Worm (Caenorhabditis elegans) whole organism, late embryonic: ENCODE results near the gene ace-4.
A peak's percentile ranks its signal among the peaks of the same experiment; 100 is the strongest.

ENCODE experiments used
- C38D4.7 ChIP-seq: fragments of 200-800 bp; sonication (Bioruptor generic); optimal IDR thresholded peaks from 2 replicates; lab custom pipeline; 2018; ENCODE audit warnings: mild to moderate bottlenecking, missing genetic modification characterization, moderate library complexity, missing compliant biosample characterization
- K09A11.1 ChIP-seq: sonication (generic microtip); optimal IDR thresholded peaks from 2 replicates; lab custom pipeline; 2017; ENCODE audit warnings: antibody characterized with exemption, mild to moderate bottlenecking, missing genetic modification characterization, missing compliant biosample characterization; ENCODE audit not compliant: insufficient read depth
- T23F11.4 ChIP-seq: fragments of 200-800 bp; sonication (Bioruptor generic); optimal IDR thresholded peaks from 2 replicates; lab custom pipeline; 2018; ENCODE audit warnings: mild to moderate bottlenecking, missing genetic modification characterization, missing compliant biosample characterization
- Y22D7AL.16 ChIP-seq: sonication (generic microtip); optimal IDR thresholded peaks from 2 replicates; lab custom pipeline; 2016; ENCODE audit warnings: missing genetic modification characterization, missing compliant biosample characterization
- ahr-1 ChIP-seq: sonication (generic microtip); optimal IDR thresholded peaks from 2 replicates; lab custom pipeline; 2016; ENCODE audit warnings: missing genetic modification characterization, missing compliant biosample characterization
- ama-1 ChIP-seq: fragments of 150-350 bp; optimal IDR thresholded peaks from 2 replicates; lab custom pipeline; 2014
- ceh-14 ChIP-seq: sonication (generic microtip); optimal IDR thresholded peaks from 2 replicates; lab custom pipeline; 2016; ENCODE audit warnings: missing genotype, missing genetic modification characterization, missing compliant biosample characterization
- ceh-19 ChIP-seq: fragments of 200-800 bp; sonication (Bioruptor generic); optimal IDR thresholded peaks from 2 replicates; lab custom pipeline; 2018; ENCODE audit warnings: mild to moderate bottlenecking, missing genetic modification characterization, missing compliant biosample characterization
- ceh-22 ChIP-seq: sonication (generic microtip); optimal IDR thresholded peaks from 2 replicates; lab custom pipeline; 2017; ENCODE audit warnings: missing biosample characterization, missing genetic modification characterization
- ceh-24 ChIP-seq: sonication (generic microtip); optimal IDR thresholded peaks from 2 replicates; lab custom pipeline; 2016; ENCODE audit warnings: mild to moderate bottlenecking, missing genetic modification characterization, missing compliant biosample characterization
- ceh-30 ChIP-seq: fragments of 150-350 bp; optimal IDR thresholded peaks from 2 replicates; lab custom pipeline; 2014; ENCODE audit warnings: missing biosample characterization, missing genetic modification characterization
- ceh-31 ChIP-seq: sonication (generic microtip); optimal IDR thresholded peaks from 2 replicates; lab custom pipeline; 2016; ENCODE audit warnings: missing genetic modification characterization, missing compliant biosample characterization
- ceh-45 ChIP-seq: fragments of 200-800 bp; sonication (Bioruptor generic); IDR thresholded peaks from 2 replicates; pipeline ENCODE4 v1.3.6; 2022; ENCODE audit warnings: missing genetic modification reagents, missing genetic modification characterization, missing compliant biosample characterization
- ceh-48 ChIP-seq: sonication (generic microtip); optimal IDR thresholded peaks from 2 replicates; lab custom pipeline; 2016; ENCODE audit warnings: missing genetic modification characterization, inconsistent platforms, missing compliant biosample characterization
- ceh-6 ChIP-seq: fragments of 200-800 bp; sonication (Bioruptor generic); optimal IDR thresholded peaks from 2 replicates; lab custom pipeline; 2018; ENCODE audit warnings: mild to moderate bottlenecking, missing genetic modification characterization, missing compliant biosample characterization
- ceh-9 ChIP-seq: sonication (generic microtip); optimal IDR thresholded peaks from 2 replicates; lab custom pipeline; 2016; ENCODE audit warnings: mild to moderate bottlenecking, missing genetic modification characterization, inconsistent platforms, missing compliant biosample characterization
- che-1 ChIP-seq: sonication (generic microtip); optimal IDR thresholded peaks from 2 replicates; lab custom pipeline; 2016; ENCODE audit warnings: mild to moderate bottlenecking, missing genetic modification characterization, missing compliant biosample characterization
- dmd-4 ChIP-seq: sonication (generic microtip); optimal IDR thresholded peaks from 2 replicates; lab custom pipeline; 2016; ENCODE audit warnings: borderline replicate concordance, missing genetic modification characterization, missing compliant biosample characterization
- dve-1 ChIP-seq: sonication (generic microtip); optimal IDR thresholded peaks from 2 replicates; lab custom pipeline; 2017; ENCODE audit warnings: antibody characterized with exemption, mild to moderate bottlenecking, missing genetic modification characterization, missing compliant biosample characterization
- elt-4 ChIP-seq: sonication (generic microtip); optimal IDR thresholded peaks from 2 replicates; lab custom pipeline; 2016; ENCODE audit warnings: missing genetic modification characterization, missing compliant biosample characterization
- ets-4 ChIP-seq: sonication (generic microtip); optimal IDR thresholded peaks from 2 replicates; lab custom pipeline; 2016; ENCODE audit warnings: missing genetic modification characterization, missing compliant biosample characterization
- fkh-10 ChIP-seq: fragments of 150-350 bp; optimal IDR thresholded peaks from 2 replicates; lab custom pipeline; 2014; ENCODE audit warnings: missing biosample characterization, missing genetic modification reagents, missing genetic modification characterization
- fkh-6 ChIP-seq: sonication (generic microtip); optimal IDR thresholded peaks from 2 replicates; lab custom pipeline; 2016; ENCODE audit warnings: missing genetic modification characterization, missing compliant biosample characterization
- gmeb-2 ChIP-seq: sonication (generic microtip); optimal IDR thresholded peaks from 2 replicates; lab custom pipeline; 2016; ENCODE audit warnings: missing genetic modification characterization, inconsistent platforms, missing compliant biosample characterization
- hlh-30 ChIP-seq: sonication (generic microtip); optimal IDR thresholded peaks from 2 replicates; lab custom pipeline; 2017; ENCODE audit warnings: antibody characterized with exemption, missing genetic modification characterization, missing compliant biosample characterization; ENCODE audit not compliant: insufficient read depth
- hlh-6 ChIP-seq: sonication (generic microtip); optimal IDR thresholded peaks from 2 replicates; lab custom pipeline; 2016; ENCODE audit warnings: missing genotype, missing genetic modification characterization, missing compliant biosample characterization
- hlh-8 ChIP-seq: sonication (generic microtip); optimal IDR thresholded peaks from 2 replicates; lab custom pipeline; 2016; ENCODE audit warnings: missing genotype, missing genetic modification characterization, missing compliant biosample characterization
- lim-6 ChIP-seq: sonication (generic microtip); optimal IDR thresholded peaks from 2 replicates; lab custom pipeline; 2016; ENCODE audit warnings: missing genetic modification characterization, missing compliant biosample characterization
- lin-11 ChIP-seq: fragments of 200-800 bp; sonication (Bioruptor generic); optimal IDR thresholded peaks from 2 replicates; lab custom pipeline; 2018; ENCODE audit warnings: mild to moderate bottlenecking, missing genetic modification characterization, missing compliant biosample characterization
- madf-2 ChIP-seq: sonication (generic microtip); optimal IDR thresholded peaks from 2 replicates; lab custom pipeline; 2017; ENCODE audit warnings: missing genetic modification characterization, missing compliant biosample characterization
- mec-3 ChIP-seq: sonication (generic microtip); optimal IDR thresholded peaks from 2 replicates; lab custom pipeline; 2016; ENCODE audit warnings: borderline replicate concordance, missing genetic modification characterization, missing compliant biosample characterization
- nfya-1 ChIP-seq: sonication (generic microtip); optimal IDR thresholded peaks from 2 replicates; lab custom pipeline; 2017; ENCODE audit warnings: missing genetic modification characterization, mild to moderate bottlenecking, missing compliant biosample characterization, antibody characterized with exemption, moderate library complexity
- nhr-232 ChIP-seq: sonication (generic microtip); optimal IDR thresholded peaks from 2 replicates; lab custom pipeline; 2016; ENCODE audit warnings: missing genetic modification characterization, missing compliant biosample characterization
- odd-2 ChIP-seq: sonication (generic microtip); optimal IDR thresholded peaks from 2 replicates; lab custom pipeline; 2017; ENCODE audit warnings: antibody characterized with exemption, mild to moderate bottlenecking, missing genetic modification characterization, missing compliant biosample characterization
- pag-3 ChIP-seq: sonication (generic microtip); optimal IDR thresholded peaks from 2 replicates; lab custom pipeline; 2016; ENCODE audit warnings: missing compliant biosample characterization, missing genetic modification characterization, borderline replicate concordance
- pax-1 ChIP-seq: fragments of 150-350 bp; optimal IDR thresholded peaks from 2 replicates; lab custom pipeline; 2014; ENCODE audit warnings: missing biosample characterization, missing genetic modification characterization
- pha-2 ChIP-seq: sonication (generic microtip); optimal IDR thresholded peaks from 2 replicates; lab custom pipeline; 2017; ENCODE audit warnings: mild to moderate bottlenecking, missing genetic modification characterization, missing compliant biosample characterization
- pros-1 ChIP-seq: fragments of 150-350 bp; optimal IDR thresholded peaks from 2 replicates; lab custom pipeline; 2014; ENCODE audit warnings: missing biosample characterization, missing genetic modification reagents, missing genetic modification characterization
- ref-2 ChIP-seq: sonication (generic microtip); optimal IDR thresholded peaks from 2 replicates; lab custom pipeline; 2016; ENCODE audit warnings: missing genetic modification characterization, missing compliant biosample characterization
- rnt-1 ChIP-seq: sonication (generic microtip); optimal IDR thresholded peaks from 2 replicates; lab custom pipeline; 2016; ENCODE audit warnings: missing genetic modification characterization, missing compliant biosample characterization
- sdc-2 ChIP-seq: sonication (generic microtip); optimal IDR thresholded peaks from 2 replicates; lab custom pipeline; 2016; ENCODE audit warnings: missing genotype, missing genetic modification characterization, missing compliant biosample characterization
- sox-2 ChIP-seq: fragments of 200-800 bp; sonication (Bioruptor generic); IDR thresholded peaks from 2 replicates; pipeline ENCODE4 v1.3.6; 2022; ENCODE audit warnings: missing genetic modification reagents, missing genetic modification characterization, missing compliant biosample characterization
- syd-9 ChIP-seq: sonication (generic microtip); optimal IDR thresholded peaks from 2 replicates; lab custom pipeline; 2016; ENCODE audit warnings: mild to moderate bottlenecking, missing genetic modification characterization, moderate library complexity, missing compliant biosample characterization
- ttx-3 ChIP-seq: sonication (generic microtip); optimal IDR thresholded peaks from 2 replicates; lab custom pipeline; 2016; ENCODE audit warnings: missing genetic modification reagents, missing genetic modification characterization, missing compliant biosample characterization
- unc-42 ChIP-seq: sonication (generic microtip); optimal IDR thresholded peaks from 2 replicates; lab custom pipeline; 2016; ENCODE audit warnings: missing genotype, missing genetic modification characterization, missing compliant biosample characterization
- unc-55 ChIP-seq: sonication (generic microtip); optimal IDR thresholded peaks from 2 replicates; lab custom pipeline; 2017; ENCODE audit warnings: missing biosample characterization, missing genetic modification reagents, missing genetic modification characterization
- unc-86 ChIP-seq: sonication (generic microtip); optimal IDR thresholded peaks from 2 replicates; lab custom pipeline; 2016; ENCODE audit warnings: missing genetic modification characterization, missing compliant biosample characterization
- zip-5 ChIP-seq: sonication (generic microtip); optimal IDR thresholded peaks from 2 replicates; lab custom pipeline; 2016; ENCODE audit warnings: missing genetic modification characterization, missing compliant biosample characterization
- ztf-16 ChIP-seq: sonication (generic microtip); optimal IDR thresholded peaks from 2 replicates; lab custom pipeline; 2017; ENCODE audit warnings: missing genetic modification characterization, missing compliant biosample characterization

Gene ace-4

DNA sequence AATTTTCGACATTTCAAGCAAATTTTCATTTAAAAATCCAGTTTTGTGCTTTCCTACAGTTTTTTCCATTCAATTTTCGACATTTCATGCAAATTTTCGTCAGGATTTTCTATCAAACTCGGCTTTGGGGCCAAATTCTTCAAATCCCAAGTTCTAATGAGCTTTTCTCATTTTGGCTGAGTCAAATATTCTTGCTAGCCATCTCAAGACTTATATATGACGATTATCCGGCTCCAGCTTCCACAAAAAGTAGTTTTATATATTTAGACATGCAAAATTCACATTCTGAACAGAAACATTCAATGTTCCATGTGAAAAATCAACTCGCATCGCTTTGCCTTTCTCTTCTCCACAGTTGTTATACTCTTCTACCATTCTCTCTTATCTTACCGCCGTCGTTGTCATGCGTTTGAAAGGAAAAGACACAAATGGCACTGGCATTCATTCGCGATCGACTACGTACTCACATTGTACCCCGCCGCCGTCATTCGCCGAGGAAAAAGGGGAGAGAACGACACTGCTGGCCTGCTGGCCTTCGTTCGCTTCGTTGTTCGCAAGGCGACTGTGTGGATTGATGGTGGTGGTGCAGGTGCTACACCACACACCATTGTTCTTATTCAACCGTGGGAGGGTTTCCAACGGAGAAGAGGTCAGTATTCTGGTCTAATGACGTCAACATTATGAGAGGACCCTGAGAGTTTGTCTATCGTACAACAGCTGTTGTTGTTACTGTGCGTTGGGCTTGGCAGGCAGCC lies 50.1 kb downstream of the ace-4 start (continued):
- TF ChIP-seq pag-3 (tag; lab: Kevin White, UChicago) (no peak), elt-4 (tag; lab: Kevin White, UChicago) (no peak), ceh-30 (tag; lab: Kevin White, UChicago) (no peak), sox-2 (GFP tag; lab: Robert Waterston, UW) (peak; percentile 74), T23F11.4 (GFP tag; lab: Kevin White, UChicago) (no peak), hlh-6 (peak; percentile 63), rnt-1 (tag; lab: Kevin White, UChicago) (peak; percentile 10), mec-3 (no peak), odd-2 (tag; lab: Kevin White, UChicago) (no peak), dve-1 (tag; lab: Kevin White, UChicago) (no peak), hlh-30 (peak; percentile 46), K09A11.1 (tag; lab: Kevin White, UChicago) (no peak), unc-42 (tag; lab: Kevin White, UChicago) (no peak), hlh-8 (tag; lab: Kevin White, UChicago) (no peak), dmd-4 (no peak), ceh-45 (GFP tag; lab: Robert Waterston, UW) (0 out of 2 replicates have a peak, but pooled peaks have one; percentile 27)

DNA sequence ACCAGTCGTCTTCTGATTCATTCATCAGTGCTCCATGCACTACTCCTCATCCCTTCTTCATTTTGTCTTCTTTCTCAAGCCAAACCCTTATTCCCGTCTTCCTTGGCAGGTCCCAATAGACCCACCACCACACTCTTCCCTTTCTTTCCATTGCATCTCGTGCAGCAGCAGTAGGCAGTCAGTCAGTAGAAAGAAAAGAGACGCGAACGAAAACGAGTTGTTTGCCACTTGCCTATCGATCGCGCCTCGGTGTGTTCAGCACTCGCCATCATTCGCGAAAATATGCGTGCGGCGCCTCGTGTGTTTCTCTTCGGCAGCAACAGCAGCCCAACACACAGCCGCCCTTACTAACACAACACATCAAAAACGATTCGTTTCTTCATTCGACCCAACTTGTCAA lies 51.6 kb downstream of the ace-4 start:
- TF ChIP-seq C38D4.7 (GFP tag; lab: Kevin White, UChicago) (no peak), ceh-48 (tag; lab: Kevin White, UChicago) (peak; percentile 68), ceh-22 (no peak), unc-55 (GFP tag; lab: Kevin White, UChicago) (no peak), sox-2 (GFP tag; lab: Robert Waterston, UW) (no peak), ttx-3 (no peak), rnt-1 (tag; lab: Kevin White, UChicago) (no peak), pax-1 (tag; lab: Kevin White, UChicago) (no peak), ref-2 (tag; lab: Kevin White, UChicago) (peak; percentile 14), dve-1 (tag; lab: Kevin White, UChicago) (no peak), lim-6 (tag; lab: Kevin White, UChicago) (no peak), fkh-6 (tag; lab: Kevin White, UChicago) (no peak), Y22D7AL.16 (tag; lab: Kevin White, UChicago) (no peak), madf-2 (tag; lab: Kevin White, UChicago) (peak; percentile 99), nfya-1 (tag; lab: Kevin White, UChicago) (peak; percentile 76), ceh-14 (tag; lab: Kevin White, UChicago) (no peak), dmd-4 (peak; percentile 28), ceh-24 (no peak), ahr-1 (no peak), nhr-232 (tag; lab: Kevin White, UChicago) (no peak), ceh-45 (GFP tag; lab: Robert Waterston, UW) (no peak), hlh-8 (tag; lab: Kevin White, UChicago) (peak; percentile 1), elt-4 (tag; lab: Kevin White, UChicago) (no peak), gmeb-2 (no peak), pros-1 (tag; lab: Kevin White, UChicago) (no peak), fkh-10 (GFP tag; lab: Kevin White, UChicago) (peak; percentile 45), che-1 (tag; lab: Kevin White, UChicago) (no peak), zip-5 (tag; lab: Kevin White, UChicago) (no peak), ets-4 (tag; lab: Kevin White, UChicago) (no peak), ceh-19 (GFP tag; lab: Kevin White, UChicago) (peak; percentile 33), T23F11.4 (GFP tag; lab: Kevin White, UChicago) (no peak), unc-86 (tag; lab: Kevin White, UChicago) (no peak), ceh-31 (tag; lab: Kevin White, UChicago) (peak; percentile 62), ztf-16 (tag; lab: Kevin White, UChicago) (no peak), sdc-2 (peak; percentile 30), ama-1 (lab: Kevin White, UChicago) (peak; percentile 64), lin-11 (tag; lab: Kevin White, UChicago) (peak; percentile 29), pha-2 (tag; lab: Kevin White, UChicago) (no peak), odd-2 (tag; lab: Kevin White, UChicago) (no peak), syd-9 (tag; lab: Kevin White, UChicago) (no peak), ceh-9 (tag; lab: Kevin White, UChicago) (no peak), ceh-6 (GFP tag; lab: Kevin White, UChicago) (peak; percentile 8), hlh-6 (peak; percentile 19)
